Worm (Caenorhabditis elegans): ENCODE data around the gene pqn-18.

- TF ChIP-seq nhr-11 (tag; optimal IDR thresholded peaks at IDR 0.05) (no peak), ama-1 (optimal IDR thresholded peaks at IDR 0.05) (no peak), hlh-15 (tag; optimal IDR thresholded peaks at IDR 0.05) (no peak), elt-4 (tag; optimal IDR thresholded peaks at IDR 0.05) (no peak), ztf-16 (tag; optimal IDR thresholded peaks at IDR 0.05) (no peak)
Measured at ce11 chrX:12915058-12915457, 7.4 kb downstream of the pqn-18 start.

Measured in whole organism, late embryonic.